Worm (Caenorhabditis elegans): ENCODE measurements around the gene mec-4.

The mec-4 gene

ce11 chrX:16770919-16771318, 36.0 kb downstream of the mec-4 start (continued):
- TF ChIP-seq tbx-7 (tag; optimal IDR thresholded peaks at IDR 0.05) (no peak), unc-3 (GFP tag; conservative IDR thresholded peaks at IDR 0.05) (no peak), unc-3 (tag; optimal IDR thresholded peaks at IDR 0.05) (no peak), ceh-24 (tag; optimal IDR thresholded peaks at IDR 0.05) (no peak), sox-2 (GFP tag; IDR thresholded peaks at IDR 0.05) (no peak), tbx-2 (tag; optimal IDR thresholded peaks at IDR 0.05) (peak; percentile 10), che-1 (tag; optimal IDR thresholded peaks at IDR 0.05) (no peak), ceh-6 (GFP tag; optimal IDR thresholded peaks at IDR 0.05) (no peak), pag-3 (tag; optimal IDR thresholded peaks at IDR 0.05; ENCODE audit: borderline replicate concordance) (no peak), C38D4.7 (GFP tag; optimal IDR thresholded peaks at IDR 0.05) (no peak), gmeb-2 (tag; optimal IDR thresholded peaks at IDR 0.05) (no peak), unc-55 (GFP tag; optimal IDR thresholded peaks at IDR 0.05) (no peak), zip-5 (tag; optimal IDR thresholded peaks at IDR 0.05) (no peak), ceh-18 (tag; optimal IDR thresholded peaks at IDR 0.05) (peak; percentile 6), npax-4 (tag; optimal IDR thresholded peaks at IDR 0.05) (no peak), ref-2 (tag; optimal IDR thresholded peaks at IDR 0.05) (peak; percentile 15), unc-86 (tag; optimal IDR thresholded peaks at IDR 0.05) (no peak), pros-1 (tag; optimal IDR thresholded peaks at IDR 0.05) (no peak), C08G9.2 (tag; optimal IDR thresholded peaks at IDR 0.05) (peak; percentile 26)

ce11 chrX:16770398-16770797, 36.5 kb downstream of the mec-4 start, which contains the start of gene mct-6:
mct-6 (minus strand) TSS chrX:16770498.
- TF ChIP-seq rnt-1 (tag; optimal IDR thresholded peaks at IDR 0.05) (no peak), tbx-2 (tag; optimal IDR thresholded peaks at IDR 0.05) (no peak), ttx-3 (tag; optimal IDR thresholded peaks at IDR 0.05) (no peak), elt-2 (tag; optimal IDR thresholded peaks at IDR 0.05) (no peak), C38D4.7 (GFP tag; optimal IDR thresholded peaks at IDR 0.05) (no peak), hlh-30 (tag; optimal IDR thresholded peaks at IDR 0.05; ENCODE audit: insufficient read depth) (no peak), lin-11 (tag; optimal IDR thresholded peaks at IDR 0.05) (no peak), pha-2 (tag; optimal IDR thresholded peaks at IDR 0.05) (no peak), ceh-9 (tag; optimal IDR thresholded peaks at IDR 0.05) (no peak), zip-5 (tag; optimal IDR thresholded peaks at IDR 0.05) (no peak)

- TF ChIP-seq hlh-15 (tag; optimal IDR thresholded peaks at IDR 0.05) (no peak), Y22D7AL.16 (tag; optimal IDR thresholded peaks at IDR 0.05) (no peak), ceh-2 (tag; optimal IDR thresholded peaks at IDR 0.05) (no peak), elt-2 (tag; optimal IDR thresholded peaks at IDR 0.05) (no peak), unc-55 (GFP tag; optimal IDR thresholded peaks at IDR 0.05) (no peak)
Measured at ce11 chrX:16762529-16762928, 44.4 kb downstream of the mec-4 start, which contains the start of gene C10E2.1. C10E2.1 (plus strand) TSS chrX:16762829.

- TF ChIP-seq ceh-18 (tag; optimal IDR thresholded peaks at IDR 0.05) (no peak), ceh-2 (tag; optimal IDR thresholded peaks at IDR 0.05) (no peak), nhr-11 (tag; optimal IDR thresholded peaks at IDR 0.05) (no peak), madf-2 (tag; optimal IDR thresholded peaks at IDR 0.05) (no peak), ceh-31 (tag; optimal IDR thresholded peaks at IDR 0.05) (no peak), ama-1 (optimal IDR thresholded peaks at IDR 0.05) (no peak), pros-1 (tag; optimal IDR thresholded peaks at IDR 0.05) (no peak), ztf-16 (tag; optimal IDR thresholded peaks at IDR 0.05) (no peak), pqm-1 (tag; optimal IDR thresholded peaks at IDR 0.05) (no peak), Y22D7AL.16 (tag; optimal IDR thresholded peaks at IDR 0.05) (no peak), ttx-3 (tag; optimal IDR thresholded peaks at IDR 0.05) (no peak), sox-2 (GFP tag; IDR thresholded peaks at IDR 0.05) (no peak), unc-86 (tag; optimal IDR thresholded peaks at IDR 0.05) (no peak)
Measured at ce11 chrX:16754474-16754873, 52.4 kb downstream of the mec-4 start, which contains the start of gene C10E2.5. C10E2.5 (minus strand) TSS chrX:16754574.
